Fruit fly (Drosophila melanogaster) whole organism: ENCODE data around the gene CG4408.

Experiments used
- CG8478 ChIP-seq: fragments of >200 bp; optimal IDR thresholded peaks from 2 replicates; lab custom pipeline; 2018; ENCODE audit warnings: inconsistent platforms
- Dll ChIP-seq: fragments of >200 bp; optimal IDR thresholded peaks from 2 replicates; lab custom pipeline; 2017
- EcR ChIP-seq, 2 experiments: fragments of >200 bp; optimal IDR thresholded peaks; 2 replicates each; lab custom pipeline; 2017; ENCODE audit warnings: missing biosample characterization in 2 of 2, missing genetic modification characterization in 2 of 2, missing genetic modification reagents in 2 of 2
- pan ChIP-seq: fragments of >200 bp; optimal IDR thresholded peaks from 2 replicates; lab custom pipeline; 2017
- usp ChIP-seq: fragments of >200 bp; optimal IDR thresholded peaks from 2 replicates; lab custom pipeline; 2017; ENCODE audit warnings: missing biosample characterization, missing genetic modification characterization, mixed read lengths

DNA sequence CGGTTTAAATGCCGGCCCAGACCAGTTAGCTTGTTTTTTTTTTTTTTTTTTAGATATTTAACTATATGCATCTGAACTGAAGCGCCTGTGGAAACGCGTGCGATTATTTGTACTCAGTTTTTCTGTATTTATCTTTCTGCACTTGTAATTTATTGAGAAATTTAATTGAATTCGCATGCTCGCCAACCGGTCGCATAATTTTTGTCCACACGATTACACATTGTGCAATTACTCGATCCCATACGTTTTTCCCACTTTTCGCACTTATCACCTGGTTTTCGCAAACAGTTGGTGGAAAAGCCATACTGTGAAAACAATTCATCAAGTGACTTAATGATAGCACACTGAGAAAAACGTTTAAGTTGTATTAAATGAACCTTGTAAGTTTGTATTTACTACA, 9.2 kb upstream of the CG4408 start, which contains the start of gene CG42827:
- TF ChIP-seq pan (lab: Kevin White, UChicago) (no peak), usp (no peak), EcR (GFP tag; optimal IDR thresholded peaks at IDR 0.05; lab: Kevin White, UChicago) (no peak), Dll (lab: Kevin White, UChicago) (no peak), CG8478 (lab: Kevin White, UChicago) (no peak)
